Worm (Caenorhabditis elegans): Measurements from ENCODE around the gene F58E6.11.

The F58E6.11 gene

DNA sequence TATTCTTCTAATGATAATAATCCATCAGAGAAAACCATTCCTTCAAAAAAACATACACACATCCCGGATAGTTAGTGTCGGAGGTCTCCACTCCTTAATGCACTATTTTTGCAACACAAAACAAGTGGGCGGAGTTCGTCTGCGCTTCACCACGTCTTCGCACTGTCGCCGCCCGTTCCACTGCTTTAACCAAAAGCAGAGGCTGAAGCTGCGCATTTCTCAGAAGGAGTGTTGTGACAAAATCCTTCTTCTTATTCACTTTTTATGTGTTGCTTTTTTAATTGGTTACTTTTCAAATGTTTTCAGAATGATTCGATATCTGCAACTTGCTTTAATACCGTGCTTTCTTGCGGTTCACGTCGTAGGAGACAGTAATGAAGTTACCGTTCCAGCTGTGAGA, 12.8 kb downstream of the F58E6.11 start, which contains the start of gene F58E6.13:
Gene F58E6.13, plus strand, starts transcription at position 301 of the 400 bp plus-strand sequence.
- TF ChIP-seq unc-120 (tag; optimal IDR thresholded peaks at IDR 0.05; ENCODE audit: poor library complexity, severe bottlenecking) (no peak), blmp-1 (tag; optimal IDR thresholded peaks at IDR 0.05) (no peak), M03D4.4 (tag; optimal IDR thresholded peaks at IDR 0.05) (no peak), ceh-39 (tag; optimal IDR thresholded peaks at IDR 0.05) (no peak), nhr-2 (tag; optimal IDR thresholded peaks at IDR 0.05) (no peak), nhr-28 (tag; optimal IDR thresholded peaks at IDR 0.05) (no peak), lin-13 (tag; optimal IDR thresholded peaks at IDR 0.05) (no peak), ceh-43 (GFP tag; optimal IDR thresholded peaks at IDR 0.05) (no peak)

DNA sequence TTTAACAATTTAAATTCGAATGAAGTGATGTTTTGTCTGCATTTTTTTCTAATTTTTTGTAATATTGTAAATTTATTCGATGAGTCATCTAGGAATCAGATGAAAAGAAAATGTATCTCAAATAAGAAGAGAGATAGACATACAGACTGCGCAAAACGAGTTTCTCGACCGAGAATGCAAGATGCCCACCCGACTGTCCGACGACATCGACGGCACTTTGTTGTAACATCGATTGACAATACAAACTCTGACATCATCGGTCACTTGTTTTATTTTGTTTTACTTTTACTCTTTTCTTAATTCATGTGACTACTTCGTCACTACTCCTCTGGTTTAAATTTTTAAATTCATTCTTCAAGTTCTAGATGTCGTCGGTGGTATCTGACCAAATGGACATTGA, 16.9 kb downstream of the F58E6.11 start, which contains the start of gene sta-2:
Gene sta-2, plus strand, starts transcription at position 349 of the 400 bp plus-strand sequence.
- TF ChIP-seq elt-3 (tag; optimal IDR thresholded peaks at IDR 0.05) (no peak), ces-1 (GFP tag; optimal IDR thresholded peaks at IDR 0.05) (no peak), nhr-76 (tag; optimal IDR thresholded peaks at IDR 0.05) (no peak), tbx-8 (GFP tag; optimal IDR thresholded peaks at IDR 0.05) (no peak), drap-1 (GFP tag; optimal IDR thresholded peaks at IDR 0.05) (no peak), sem-2 (GFP tag; optimal IDR thresholded peaks at IDR 0.05) (no peak), ham-2 (GFP tag; optimal IDR thresholded peaks at IDR 0.05) (no peak), unc-62 (GFP tag; optimal IDR thresholded peaks at IDR 0.05) (no peak), nhr-28 (tag; optimal IDR thresholded peaks at IDR 0.05) (no peak), flh-1 (GFP tag; optimal IDR thresholded peaks at IDR 0.05) (no peak), ceh-83 (GFP tag; optimal IDR thresholded peaks at IDR 0.05) (no peak)

DNA sequence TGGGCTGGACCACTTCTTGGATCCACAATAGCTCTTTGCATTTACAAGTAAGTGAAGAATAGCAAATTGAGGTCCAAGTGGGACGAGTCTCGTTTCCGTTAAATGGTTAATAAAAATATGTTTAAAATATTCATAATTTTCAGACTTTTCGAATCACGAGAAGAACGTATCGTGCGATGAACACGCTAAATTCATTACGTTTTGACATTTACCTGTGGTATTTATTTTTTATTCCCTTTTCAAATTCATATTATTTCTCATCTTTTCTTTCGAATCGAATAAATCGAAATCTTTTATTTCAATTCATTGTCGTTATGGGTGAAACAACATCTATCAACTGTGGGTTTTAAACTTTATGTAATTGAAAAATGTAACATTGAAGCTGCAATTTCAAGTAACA, 18.4 kb downstream of the F58E6.11 start, which contains the start of gene marc-1:
Gene marc-1, plus strand, starts transcription at position 301 of the 400 bp plus-strand sequence.
- TF ChIP-seq nhr-2 (tag; optimal IDR thresholded peaks at IDR 0.05) (no peak), snpc-4 (tag; optimal IDR thresholded peaks at IDR 0.05) (no peak), drap-1 (GFP tag; optimal IDR thresholded peaks at IDR 0.05) (no peak), mep-1 (tag; optimal IDR thresholded peaks at IDR 0.05) (no peak), ceh-39 (tag; optimal IDR thresholded peaks at IDR 0.05) (no peak), ces-1 (GFP tag; optimal IDR thresholded peaks at IDR 0.05) (no peak), blmp-1 (tag; optimal IDR thresholded peaks at IDR 0.05) (no peak), bed-3 (GFP tag; optimal IDR thresholded peaks at IDR 0.05) (no peak)

DNA sequence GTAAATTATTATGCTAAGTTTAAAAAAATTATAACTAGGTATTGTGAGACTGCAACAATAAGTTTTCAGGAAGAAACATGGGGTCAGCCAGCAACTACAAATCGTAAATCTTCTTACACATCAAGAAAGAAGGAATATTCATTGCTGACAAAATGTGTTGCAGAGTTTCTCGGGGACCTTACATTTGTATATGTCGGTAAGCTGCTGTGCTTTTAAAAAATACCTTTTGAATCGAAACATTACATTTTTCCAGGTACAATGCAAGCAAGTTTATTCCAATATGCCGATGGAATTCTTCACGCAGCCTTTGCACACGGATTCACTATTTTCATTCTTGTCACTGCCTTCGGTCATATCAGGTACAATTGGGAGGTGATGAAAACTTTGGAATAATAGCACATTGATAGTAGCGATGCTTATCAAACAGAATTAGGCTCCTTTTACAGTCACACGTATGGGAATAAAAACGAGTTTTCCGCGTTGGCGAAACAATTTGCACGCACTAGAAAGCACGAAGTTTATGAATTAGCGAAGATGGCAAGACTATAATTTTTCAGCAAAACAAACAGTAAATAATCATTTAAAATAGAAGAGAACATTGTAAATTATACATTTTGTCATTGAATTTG, 19.6 kb downstream of the F58E6.11 start:
- TF ChIP-seq sem-2 (GFP tag; optimal IDR thresholded peaks at IDR 0.05) (no peak), snpc-4 (tag; optimal IDR thresholded peaks at IDR 0.05) (no peak), drap-1 (GFP tag; optimal IDR thresholded peaks at IDR 0.05) (no peak), ceh-39 (tag; optimal IDR thresholded peaks at IDR 0.05) (no peak), nhr-237 (tag; optimal IDR thresholded peaks at IDR 0.05) (no peak), lin-32 (GFP tag; optimal IDR thresholded peaks at IDR 0.05) (no peak), ceh-43 (GFP tag; optimal IDR thresholded peaks at IDR 0.05) (no peak), nhr-12 (tag; optimal IDR thresholded peaks at IDR 0.05) (no peak), nhr-28 (tag; optimal IDR thresholded peaks at IDR 0.05) (no peak)

DNA sequence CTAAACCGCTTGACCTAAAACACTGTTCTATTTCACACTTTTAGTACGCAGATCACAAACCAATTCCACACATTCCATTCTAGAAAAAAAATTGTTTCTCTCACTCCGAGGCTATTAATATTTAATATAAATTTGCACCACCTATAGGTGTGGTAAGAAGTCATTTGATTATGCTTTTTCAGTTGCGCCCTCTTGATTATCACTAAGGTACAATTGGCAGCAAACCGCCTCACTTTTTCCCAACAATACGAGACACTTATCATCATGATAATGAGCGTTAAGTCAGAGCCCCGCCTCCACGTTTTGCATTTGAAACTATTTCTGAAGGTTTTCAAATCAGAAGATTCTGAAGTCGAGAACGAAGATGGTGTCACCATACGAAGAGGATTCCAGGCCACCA, 20.5 kb downstream of the F58E6.11 start, which contains the start of gene aqp-4:
Gene aqp-4, plus strand, starts transcription at position 270 of the 400 bp plus-strand sequence.
- TF ChIP-seq nhr-237 (tag; optimal IDR thresholded peaks at IDR 0.05) (no peak), ceh-39 (tag; optimal IDR thresholded peaks at IDR 0.05) (no peak), nhr-2 (tag; optimal IDR thresholded peaks at IDR 0.05) (no peak), unc-62 (GFP tag; optimal IDR thresholded peaks at IDR 0.05) (no peak), blmp-1 (tag; optimal IDR thresholded peaks at IDR 0.05) (no peak), ces-1 (GFP tag; optimal IDR thresholded peaks at IDR 0.05) (no peak), mab-5 (tag; optimal IDR thresholded peaks at IDR 0.05) (no peak), cnd-1 (tag; optimal IDR thresholded peaks at IDR 0.05) (no peak), elt-3 (tag; optimal IDR thresholded peaks at IDR 0.05) (no peak), ztf-11 (tag; optimal IDR thresholded peaks at IDR 0.05) (no peak), M03D4.4 (tag; optimal IDR thresholded peaks at IDR 0.05) (no peak), lsy-2 (tag; optimal IDR thresholded peaks at IDR 0.05) (no peak), ceh-83 (GFP tag; optimal IDR thresholded peaks at IDR 0.05) (no peak)

DNA sequence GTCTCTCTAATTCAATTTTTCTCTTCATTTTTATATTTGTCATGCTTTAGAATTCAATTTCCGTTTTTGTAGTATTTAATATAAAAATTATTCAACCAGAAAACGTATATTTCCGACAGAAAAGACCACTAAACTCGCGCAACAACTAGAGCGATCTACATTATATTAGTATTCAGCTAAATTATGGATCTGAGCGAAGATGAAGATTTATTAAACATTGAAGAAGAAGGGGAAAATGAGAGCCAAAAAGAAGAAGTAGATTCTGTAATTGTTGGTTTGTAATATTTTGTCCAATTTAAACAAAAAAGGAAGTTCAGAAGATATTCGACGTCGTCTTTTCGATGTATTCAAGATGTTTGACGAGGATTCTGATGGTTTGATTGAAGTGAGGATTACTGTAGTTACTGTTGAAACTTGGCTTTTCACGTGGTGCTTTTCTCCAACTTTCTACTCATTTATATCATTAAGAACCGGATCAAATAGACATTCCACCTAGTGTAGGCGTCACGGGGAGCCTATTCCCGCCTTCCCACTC, 23.8 kb downstream of the F58E6.11 start, which contains the start of gene cal-7:
Gene cal-7, plus strand, starts transcription at position 184 of the 535 bp plus-strand sequence.
- TF ChIP-seq ces-1 (GFP tag; optimal IDR thresholded peaks at IDR 0.05), result no peak
- no peak for TF ChIP-seq nhr-76 (tag; optimal IDR thresholded peaks at IDR 0.05)
- TF ChIP-seq nhr-12 (tag; optimal IDR thresholded peaks at IDR 0.05), result no peak
- no peak for TF ChIP-seq nhr-237 (tag; optimal IDR thresholded peaks at IDR 0.05)
- no peak for TF ChIP-seq elt-1 (tag; optimal IDR thresholded peaks at IDR 0.05; ENCODE audit: borderline replicate concordance, insufficient read depth)
- no peak for TF ChIP-seq mab-5 (tag; optimal IDR thresholded peaks at IDR 0.05)
- TF ChIP-seq tbx-8 (GFP tag; optimal IDR thresholded peaks at IDR 0.05), result no peak
- no peak for TF ChIP-seq elt-3 (tag; optimal IDR thresholded peaks at IDR 0.05)
- no peak for TF ChIP-seq mep-1 (tag; optimal IDR thresholded peaks at IDR 0.05)
- TF ChIP-seq hlh-1 (tag; optimal IDR thresholded peaks at IDR 0.05), result no peak
- TF ChIP-seq bed-3 (GFP tag; optimal IDR thresholded peaks at IDR 0.05), result no peak
- no peak for TF ChIP-seq ztf-11 (tag; optimal IDR thresholded peaks at IDR 0.05)
- TF ChIP-seq nhr-28 (tag; optimal IDR thresholded peaks at IDR 0.05), result no peak
- TF ChIP-seq M03D4.4 (tag; optimal IDR thresholded peaks at IDR 0.05), result no peak
- TF ChIP-seq unc-120 (tag; optimal IDR thresholded peaks at IDR 0.05; ENCODE audit: poor library complexity, severe bottlenecking), result no peak
- TF ChIP-seq unc-62 (GFP tag; optimal IDR thresholded peaks at IDR 0.05), result no peak
- TF ChIP-seq mls-2 (tag; optimal IDR thresholded peaks at IDR 0.05), result no peak
